Fruit fly (Drosophila melanogaster): ENCODE measurements around the gene CG14086.

CG14086 gene

dm6 chr3L:19254715-19255428, 20.7 kb upstream of the CG14086 start, which contains the start of the genes mRpL21 and rept (continued):
- TF ChIP-seq Asciz (GFP tag; optimal IDR thresholded peaks at IDR 0.05) (no peak), exex (tag; optimal IDR thresholded peaks at IDR 0.05) (peak; percentile 8), Hr51 (GFP tag; optimal IDR thresholded peaks at IDR 0.05) (peak; percentile 29 to 70), CG17612 (GFP tag; IDR thresholded peaks at IDR 0.05) (no peak), kah (GFP tag; optimal IDR thresholded peaks at IDR 0.05) (no peak), CG2129 (GFP tag; IDR thresholded peaks at IDR 0.05; ENCODE audit: partially characterized antibody) (no peak), CG10267 (tag; optimal IDR thresholded peaks at IDR 0.05) (peak; percentile 95), onecut (GFP tag; IDR thresholded peaks at IDR 0.05) (0 out of 2 replicates have a peak, but pooled peaks have one; percentile 15), bigmax (GFP tag; optimal IDR thresholded peaks at IDR 0.05) (no peak), sr (GFP tag; IDR thresholded peaks at IDR 0.05) (0 out of 3 replicates have a peak, but pooled peaks have one; percentile 8), Bgb (GFP tag; IDR thresholded peaks at IDR 0.05; ENCODE audit: partially characterized antibody) (no peak), CG16813 (GFP tag; IDR thresholded peaks at IDR 0.05; ENCODE audit: partially characterized antibody) (no peak), hth (optimal IDR thresholded peaks at IDR 0.05) (no peak), Med (GFP tag) (peak; percentile 96), ato (GFP tag; IDR thresholded peaks at IDR 0.05; ENCODE audit: partially characterized antibody) (no peak), CG12236 (GFP tag; optimal IDR thresholded peaks at IDR 0.05) (no peak), CG6654 (GFP tag; optimal IDR thresholded peaks at IDR 0.05) (no peak), Hand (GFP tag; optimal IDR thresholded peaks at IDR 0.05) (no peak), CG12219 (GFP tag; optimal IDR thresholded peaks at IDR 0.05) (peak; percentile 14), Atf6 (GFP tag; IDR thresholded peaks at IDR 0.05) (peak; percentile 51; the same call in 1 of the 2 replicates), CG10431 (GFP tag; optimal IDR thresholded peaks at IDR 0.05) (no peak), CG17802 (tag; optimal IDR thresholded peaks at IDR 0.05) (no peak), HLHmδ (GFP tag; optimal IDR thresholded peaks at IDR 0.05) (no peak), CG3065 (GFP tag; optimal IDR thresholded peaks at IDR 0.05) (no peak), wdn (GFP tag; IDR thresholded peaks at IDR 0.05) (peak; percentile 16; the same call in 1 of the 2 replicates), CG34422 (GFP tag; IDR thresholded peaks at IDR 0.05) (peak; percentile 59; the same call in 1 of the 3 replicates), klu (GFP tag; IDR thresholded peaks at IDR 0.05) (peak; percentile 16; the same call in 1 of the 2 replicates), Trl (optimal IDR thresholded peaks at IDR 0.05) (no peak), Trl (GFP tag; optimal IDR thresholded peaks at IDR 0.05) (peak; percentile 33), CG4404 (GFP tag; IDR thresholded peaks at IDR 0.05) (no peak), ap (GFP tag; IDR thresholded peaks at IDR 0.05) (no peak), CG6689 (GFP tag; IDR thresholded peaks at IDR 0.05) (0 out of 2 replicates have a peak, but pooled peaks have one; percentile 16), CG2120 (GFP tag; optimal IDR thresholded peaks at IDR 0.05) (peak; percentile 87), Eip74EF (GFP tag; optimal IDR thresholded peaks at IDR 0.05) (peak in 1 of 2 experiments; percentile 20), bab2 (GFP tag; optimal IDR thresholded peaks at IDR 0.05) (peak; percentile 56), CG18011 (GFP tag; optimal IDR thresholded peaks at IDR 0.05) (peak; percentile 37), kni (GFP tag; optimal IDR thresholded peaks at IDR 0.05) (no peak), Doc3 (GFP tag; IDR thresholded peaks at IDR 0.05; ENCODE audit: partially characterized antibody) (no peak), tx (GFP tag; optimal IDR thresholded peaks at IDR 0.05) (peak; percentile 50), CG15073 (GFP tag; optimal IDR thresholded peaks at IDR 0.05) (no peak), oc (tag; optimal IDR thresholded peaks at IDR 0.05) (no peak), NK7.1 (GFP tag; optimal IDR thresholded peaks at IDR 0.05) (peak; percentile 15), MBD-R2 (GFP tag; IDR thresholded peaks at IDR 0.05) (peak; percentile 93), pita (GFP tag; optimal IDR thresholded peaks at IDR 0.05) (no peak), CG8765 (GFP tag; IDR thresholded peaks at IDR 0.05) (no peak), Tbp (GFP tag; optimal IDR thresholded peaks at IDR 0.05) (peak; percentile 51), CG14710 (tag; optimal IDR thresholded peaks at IDR 0.05) (peak; percentile 64), CG13624 (GFP tag; optimal IDR thresholded peaks at IDR 0.05) (peak; percentile 78), stwl (tag; optimal IDR thresholded peaks at IDR 0.05) (peak; percentile 34)

Measured in whole organism, embryonic.